Worm (Caenorhabditis elegans) whole organism, mixed stage, embryonic: ENCODE data around the gene str-171.

Source experiments
- elt-1 ChIP-seq: sonication (generic microtip); optimal IDR thresholded peaks from 2 replicates; lab custom pipeline; 2017; ENCODE audit warnings: missing genetic modification characterization, mild to moderate bottlenecking, missing compliant biosample characterization, antibody characterized with exemption, moderate library complexity, borderline replicate concordance; ENCODE audit not compliant: insufficient read depth
- elt-3 ChIP-seq: fragments of 150-350 bp; optimal IDR thresholded peaks from 2 replicates; lab custom pipeline; 2014; ENCODE audit warnings: missing biosample characterization, missing genetic modification characterization
- mab-5 ChIP-seq: fragments of 150-350 bp; optimal IDR thresholded peaks from 2 replicates; lab custom pipeline; 2014; ENCODE audit warnings: missing biosample characterization, missing genetic modification characterization
- mep-1 ChIP-seq: fragments of 150-350 bp; optimal IDR thresholded peaks from 2 replicates; lab custom pipeline; 2017; ENCODE audit warnings: missing biosample characterization, missing genetic modification reagents, missing genetic modification characterization, inconsistent platforms
- pha-4 ChIP-seq: fragments of 150-350 bp; optimal IDR thresholded peaks from 2 replicates; lab custom pipeline; 2018; ENCODE audit warnings: missing biosample characterization, missing genetic modification reagents, missing genetic modification characterization
- sem-2 ChIP-seq: fragments of 200-800 bp; sonication (Bioruptor generic); optimal IDR thresholded peaks from 2 replicates; lab custom pipeline; 2018; ENCODE audit warnings: mild to moderate bottlenecking, missing genetic modification characterization, missing compliant biosample characterization
- sptf-1 ChIP-seq: sonication (generic microtip); optimal IDR thresholded peaks from 2 replicates; lab custom pipeline; 2017; ENCODE audit warnings: mild to moderate bottlenecking, missing genetic modification characterization, moderate library complexity, missing compliant biosample characterization
- unc-62 ChIP-seq: fragments of 150-350 bp; optimal IDR thresholded peaks from 2 replicates; lab custom pipeline; 2014; ENCODE audit warnings: missing biosample characterization, missing genetic modification reagents, missing genetic modification characterization

DNA sequence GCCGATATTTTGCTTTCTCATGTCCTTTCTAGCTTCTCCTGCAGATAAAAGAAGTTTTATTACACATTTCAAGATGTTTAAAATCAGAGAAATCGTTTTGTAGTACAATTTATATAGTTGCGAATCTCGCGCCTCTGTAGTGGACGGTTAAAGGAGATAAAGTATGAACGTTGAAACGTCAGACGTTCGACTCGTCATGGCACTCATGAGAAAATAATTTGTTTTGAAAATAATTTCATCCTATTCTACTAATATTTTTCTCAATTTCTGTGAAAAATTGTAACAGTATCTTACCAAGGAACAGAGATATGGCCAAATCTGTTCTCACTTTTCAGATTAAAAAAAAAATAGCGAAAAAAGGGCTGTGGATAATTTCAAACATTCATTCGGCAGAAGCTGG lies 15.5 kb upstream of the str-171 start, which contains the start of gene T09F5.20:
- no peak for TF ChIP-seq sptf-1
- TF ChIP-seq elt-3 (tag; lab: Kevin White, UChicago) = no peak
- no peak for TF ChIP-seq pha-4 (tag; lab: Kevin White, UChicago)
- no peak for TF ChIP-seq elt-1 (tag; lab: Kevin White, UChicago)
- TF ChIP-seq mep-1 (tag; lab: Kevin White, UChicago) = no peak
- no peak for TF ChIP-seq mab-5 (tag; lab: Kevin White, UChicago)
- TF ChIP-seq sem-2 (GFP tag; lab: Kevin White, UChicago) = no peak
- no peak for TF ChIP-seq unc-62
